Worm (Caenorhabditis elegans): ENCODE data around the gene ZC190.2.

DNA sequence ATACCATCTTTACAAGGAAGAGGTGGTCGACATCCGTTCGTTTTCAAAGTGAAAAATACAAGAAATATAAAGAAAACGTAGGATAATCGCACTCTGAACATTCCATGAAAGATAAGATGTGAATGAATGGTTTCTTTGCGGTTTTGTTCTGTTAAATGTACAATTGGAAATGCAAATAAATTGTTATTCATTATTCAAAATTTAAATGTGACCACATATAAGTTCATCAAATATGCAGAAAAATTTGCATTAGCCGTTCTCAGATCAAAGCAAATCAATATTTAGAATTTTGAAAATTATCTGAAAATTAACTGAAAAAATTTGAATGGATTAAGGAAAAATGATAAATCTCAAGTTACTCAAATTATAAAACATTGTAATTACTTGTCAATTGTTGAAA, 30.8 kb downstream of the ZC190.2 start, which contains the start of gene ZC178.2:
- TF ChIP-seq gmeb-2 (tag; optimal IDR thresholded peaks at IDR 0.05) (no peak), fkh-10 (GFP tag; optimal IDR thresholded peaks at IDR 0.05) (no peak), hlh-13 (GFP tag; optimal IDR thresholded peaks at IDR 0.05) (no peak), nfya-1 (tag; optimal IDR thresholded peaks at IDR 0.05) (no peak), sox-4 (tag; optimal IDR thresholded peaks at IDR 0.05) (no peak)
